Worm (Caenorhabditis elegans) whole organism, early embryonic: Measurements from ENCODE around the gene Y54G2A.41.
"Not testable (repeated sequence)": the region's sequence is repeated elsewhere in the genome, so short reads cannot be mapped to it uniquely, and the experiment has no call there.

Experiments used
- B0310.2 ChIP-seq: sonication (generic microtip); optimal IDR thresholded peaks from 2 replicates; lab custom pipeline; 2016; ENCODE audit warnings: mild to moderate bottlenecking, missing genetic modification characterization, missing compliant biosample characterization
- F13C5.2 ChIP-seq: sonication (generic microtip); optimal IDR thresholded peaks from 2 replicates; lab custom pipeline; 2017; ENCODE audit warnings: mild to moderate bottlenecking, missing genetic modification characterization, inconsistent platforms, missing compliant biosample characterization
- aly-1 ChIP-seq: sonication (generic microtip); optimal IDR thresholded peaks from 2 replicates; lab custom pipeline; 2016; ENCODE audit warnings: missing genetic modification characterization, missing compliant biosample characterization
- ama-1 ChIP-seq: fragments of 150-350 bp; optimal IDR thresholded peaks from 2 replicates; lab custom pipeline; 2014
- ceh-13 ChIP-seq: fragments of 200-800 bp; sonication (Bioruptor generic); optimal IDR thresholded peaks from 2 replicates; lab custom pipeline; 2018; ENCODE audit warnings: mild to moderate bottlenecking, missing genetic modification characterization, missing compliant biosample characterization
- ceh-36 ChIP-seq: sonication (generic microtip); optimal IDR thresholded peaks from 2 replicates; lab custom pipeline; 2016; ENCODE audit warnings: missing genetic modification characterization, inconsistent platforms, missing compliant biosample characterization
- ets-7 ChIP-seq: sonication (generic microtip); optimal IDR thresholded peaks from 2 replicates; lab custom pipeline; 2016; ENCODE audit warnings: missing genotype, missing genetic modification characterization, missing compliant biosample characterization
- flt-1 ChIP-seq: fragments of 200-800 bp; sonication (Bioruptor generic); IDR thresholded peaks from 2 replicates; pipeline ENCODE4 v1.3.6; 2022; ENCODE audit warnings: missing genetic modification characterization, missing compliant biosample characterization
- hmbx-1 ChIP-seq: sonication (generic microtip); optimal IDR thresholded peaks from 2 replicates; lab custom pipeline; 2016; ENCODE audit warnings: mild to moderate bottlenecking, missing genetic modification characterization, missing compliant biosample characterization
- hmg-4 ChIP-seq: fragments of 200-800 bp; sonication (Bioruptor generic); optimal IDR thresholded peaks from 2 replicates; lab custom pipeline; 2018; ENCODE audit warnings: mild to moderate bottlenecking, missing genetic modification characterization, missing compliant biosample characterization
- hnd-1 ChIP-seq: sonication (generic microtip); optimal IDR thresholded peaks from 2 replicates; lab custom pipeline; 2016; ENCODE audit warnings: missing genetic modification characterization, missing compliant biosample characterization
- pes-1 ChIP-seq: fragments of 200-800 bp; sonication (Bioruptor generic); IDR thresholded peaks from 2 replicates; pipeline ENCODE4 v1.3.6; 2022; ENCODE audit warnings: missing genetic modification reagents, missing genetic modification characterization, missing compliant biosample characterization
- scrt-1 ChIP-seq: fragments of 200-800 bp; sonication (Bioruptor generic); IDR thresholded peaks from 2 replicates; pipeline ENCODE4 v1.3.6; 2022; ENCODE audit warnings: missing genetic modification characterization, missing compliant biosample characterization
- sea-1 ChIP-seq: fragments of 200-800 bp; sonication (Bioruptor generic); conservative IDR thresholded peaks from 2 replicates; pipeline ENCODE4 v1.3.6; 2022; ENCODE audit warnings: missing genetic modification characterization, missing compliant biosample characterization
- tbx-11 ChIP-seq: fragments of 200-800 bp; sonication (Bioruptor generic); IDR thresholded peaks from 2 replicates; pipeline ENCODE4 v1.3.6; 2022; ENCODE audit warnings: missing genetic modification characterization, missing compliant biosample characterization
- tbx-37 ChIP-seq: fragments of 200-800 bp; sonication (Bioruptor generic); conservative IDR thresholded peaks from 2 replicates; pipeline ENCODE4 v1.3.6; 2022; ENCODE audit warnings: missing genetic modification reagents, missing genetic modification characterization, missing compliant biosample characterization
- tra-4 ChIP-seq: sonication (generic microtip); optimal IDR thresholded peaks from 2 replicates; lab custom pipeline; 2017; ENCODE audit warnings: missing genetic modification characterization, missing compliant biosample characterization

Y54G2A.41 gene

ce11 chrIV:2799890-2800289, 48.2 kb downstream of the Y54G2A.41 start:
- no peak for TF ChIP-seq B0310.2 (tag; lab: Kevin White, UChicago)

- no peak for TF ChIP-seq F13C5.2 (tag; lab: Kevin White, UChicago)
- TF ChIP-seq hmbx-1, result no peak
- no peak for TF ChIP-seq ceh-36 (tag; lab: Kevin White, UChicago)
- no peak for TF ChIP-seq B0310.2 (tag; lab: Kevin White, UChicago)
- 0 out of 2 replicates have a peak, but pooled peaks have one; percentile 13 for TF ChIP-seq flt-1 (GFP tag; lab: Robert Waterston, UW)
- peak; percentile 54; the same call in 1 of the 2 replicates for TF ChIP-seq pes-1 (GFP tag; lab: Robert Waterston, UW)
- TF ChIP-seq aly-1 (tag; lab: Kevin White, UChicago), result no peak
- no peak for TF ChIP-seq ceh-13
- no peak for TF ChIP-seq tbx-37 (GFP tag; lab: Robert Waterston, UW)
- TF ChIP-seq sea-1, result no peak
- no peak for TF ChIP-seq tbx-11 (GFP tag; lab: Robert Waterston, UW)
- TF ChIP-seq scrt-1 (GFP tag; lab: Robert Waterston, UW), result peak; percentile 38; the same call in 1 of the 2 replicates
- TF ChIP-seq ets-7 (tag; lab: Kevin White, UChicago), result no peak
- no peak for TF ChIP-seq hmg-4 (GFP tag; lab: Kevin White, UChicago)
- no peak for TF ChIP-seq ama-1 (lab: Kevin White, UChicago)
- no peak for TF ChIP-seq tra-4 (tag; lab: Kevin White, UChicago)
These were observed 49.3 kb downstream of the Y54G2A.41 start for ce11 chrIV:2801004-2801403.

- not testable (repeated sequence) for TF ChIP-seq scrt-1 (GFP tag; lab: Robert Waterston, UW); tbx-11 (GFP tag; lab: Robert Waterston, UW); aly-1 (tag; lab: Kevin White, UChicago)
These were observed 49.9 kb downstream of the Y54G2A.41 start, which contains the start of gene Y54G2A.44 for ce11 chrIV:2801558-2801957. TSS of gene Y54G2A.44 (plus strand) at chrIV:2801858.

ce11 chrIV:2802193-2802592, 50.5 kb downstream of the Y54G2A.41 start:
- TF ChIP-seq aly-1 (tag; lab: Kevin White, UChicago), result peak; percentile 5
- TF ChIP-seq tbx-37 (GFP tag; lab: Robert Waterston, UW), result peak; percentile 38; the same call in 1 of the 2 replicates
- TF ChIP-seq tra-4 (tag; lab: Kevin White, UChicago), result no peak
- TF ChIP-seq ets-7 (tag; lab: Kevin White, UChicago), result no peak
- TF ChIP-seq B0310.2 (tag; lab: Kevin White, UChicago), result peak; percentile 22
- TF ChIP-seq sea-1, result 0 out of 2 replicates have a peak, but pooled peaks have one; percentile 40
- TF ChIP-seq F13C5.2 (tag; lab: Kevin White, UChicago), result no peak
- no peak for TF ChIP-seq ama-1 (lab: Kevin White, UChicago)
- 0 out of 2 replicates have a peak, but pooled peaks have one; percentile 53 for TF ChIP-seq tbx-11 (GFP tag; lab: Robert Waterston, UW)
- peak; percentile 70 for TF ChIP-seq flt-1 (GFP tag; lab: Robert Waterston, UW)
- TF ChIP-seq hnd-1 (tag; lab: Kevin White, UChicago), result peak; percentile 14
- peak; percentile 46 for TF ChIP-seq hmg-4 (GFP tag; lab: Kevin White, UChicago)
- TF ChIP-seq scrt-1 (GFP tag; lab: Robert Waterston, UW), result peak; percentile 78
- TF ChIP-seq hmbx-1, result no peak
- TF ChIP-seq pes-1 (GFP tag; lab: Robert Waterston, UW), result peak; percentile 72
- peak; percentile 50 for TF ChIP-seq ceh-36 (tag; lab: Kevin White, UChicago)
- peak; percentile 37 for TF ChIP-seq ceh-13
